Worm (Caenorhabditis elegans) whole organism, L1 larva: ENCODE data around the gene Y27F2A.10.

ENCODE experiments used
- C16A3.4 ChIP-seq: fragments of 150-350 bp; optimal IDR thresholded peaks from 2 replicates; lab custom pipeline; 2014; ENCODE audit warnings: missing biosample characterization, missing genetic modification characterization
- F16B12.6 ChIP-seq: fragments of 150-350 bp; optimal IDR thresholded peaks from 2 replicates; lab custom pipeline; 2014; ENCODE audit warnings: missing biosample characterization, missing genetic modification characterization
- aha-1 ChIP-seq: fragments of 150-350 bp; optimal IDR thresholded peaks from 2 replicates; lab custom pipeline; 2014; ENCODE audit warnings: missing biosample characterization, missing genetic modification characterization
- aly-2 ChIP-seq: fragments of 150-350 bp; optimal IDR thresholded peaks from 2 replicates; lab custom pipeline; 2014; ENCODE audit warnings: missing biosample characterization, missing genetic modification characterization
- blmp-1 ChIP-seq: fragments of 150-350 bp; optimal IDR thresholded peaks from 2 replicates; lab custom pipeline; 2014; ENCODE audit warnings: missing biosample characterization, missing genetic modification characterization
- ceh-82 ChIP-seq, 3 experiments: fragments of 150-350 bp in 1 of 3; sonication (generic microtip) in 2 of 3; optimal IDR thresholded peaks; 2 replicates each; lab custom pipeline; 2014 to 2017; ENCODE audit warnings: missing biosample characterization in 3 of 3, missing genetic modification characterization in 3 of 3
- ceh-88 ChIP-seq: fragments of 200-800 bp; sonication (Bioruptor generic); IDR thresholded peaks from 2 replicates; pipeline ENCODE4 v1.3.6; 2022; ENCODE audit warnings: missing genetic modification characterization, missing compliant biosample characterization
- ceh-90 ChIP-seq: sonication (generic microtip); optimal IDR thresholded peaks from 2 replicates; lab custom pipeline; 2016; ENCODE audit warnings: missing genetic modification characterization, missing compliant biosample characterization
- ces-1 ChIP-seq: fragments of 150-350 bp; optimal IDR thresholded peaks from 2 replicates; lab custom pipeline; 2014; ENCODE audit warnings: missing biosample characterization, missing genetic modification reagents, missing genetic modification characterization
- dsc-1 ChIP-seq: sonication (generic microtip); optimal IDR thresholded peaks from 2 replicates; lab custom pipeline; 2016; ENCODE audit warnings: mild to moderate bottlenecking, missing genetic modification characterization, missing compliant biosample characterization
- efl-3 ChIP-seq: fragments of 200-800 bp; sonication (Bioruptor generic); optimal IDR thresholded peaks from 2 replicates; lab custom pipeline; 2018; ENCODE audit warnings: mild to moderate bottlenecking, missing genetic modification characterization, missing compliant biosample characterization
- egl-27 ChIP-seq, 2 experiments: fragments of 150-350 bp in 1 of 2; sonication (generic microtip); optimal IDR thresholded peaks; 3 replicates each; lab custom pipeline; 2017 to 2018; ENCODE audit warnings: missing biosample characterization in 2 of 2, missing genetic modification characterization in 2 of 2, missing genetic modification reagents in 2 of 2
- elt-3 ChIP-seq, 6 experiments: fragments of 150-350 bp in 1 of 6; sonication (generic microtip); optimal IDR thresholded peaks; 2 replicates each; lab custom pipeline; 2017 to 2018; ENCODE audit warnings: missing biosample characterization in 6 of 6, missing genetic modification characterization in 6 of 6, inconsistent platforms in 1 of 6
- ets-5 ChIP-seq: fragments of 200-800 bp; sonication (Bioruptor generic); IDR thresholded peaks from 2 replicates; pipeline ENCODE4 v1.3.6; 2022; ENCODE audit warnings: missing genetic modification characterization, missing compliant biosample characterization
- fkh-4 ChIP-seq: sonication (generic microtip); optimal IDR thresholded peaks from 2 replicates; lab custom pipeline; 2016; ENCODE audit warnings: missing compliant biosample characterization, missing genetic modification characterization, borderline replicate concordance
- fkh-8 ChIP-seq: sonication (generic microtip); optimal IDR thresholded peaks from 2 replicates; lab custom pipeline; 2016; ENCODE audit warnings: mild to moderate bottlenecking, missing genetic modification characterization, missing compliant biosample characterization
- grh-1 ChIP-seq: fragments of 200-800 bp; sonication (Bioruptor generic); IDR thresholded peaks from 2 replicates; pipeline ENCODE4 v1.3.6; 2022; ENCODE audit warnings: missing genetic modification reagents, missing genetic modification characterization, missing compliant biosample characterization
- hlh-17 ChIP-seq: fragments of 200-800 bp; sonication (Bioruptor generic); optimal IDR thresholded peaks from 2 replicates; lab custom pipeline; 2018; ENCODE audit warnings: missing genetic modification characterization, mild to moderate bottlenecking, missing compliant biosample characterization, moderate library complexity, borderline replicate concordance
- hlh-4 ChIP-seq: sonication (generic microtip); optimal IDR thresholded peaks from 2 replicates; lab custom pipeline; 2016; ENCODE audit warnings: mild to moderate bottlenecking, missing genetic modification characterization, missing compliant biosample characterization
- jun-1 ChIP-seq: fragments of 150-350 bp; optimal IDR thresholded peaks from 2 replicates; lab custom pipeline; 2014; ENCODE audit warnings: missing biosample characterization, missing genetic modification reagents, missing genetic modification characterization
- lin-13 ChIP-seq: fragments of 150-350 bp; optimal IDR thresholded peaks from 2 replicates; lab custom pipeline; 2014; ENCODE audit warnings: missing biosample characterization, missing genetic modification reagents, missing genetic modification characterization
- mep-1 ChIP-seq: fragments of 150-350 bp; optimal IDR thresholded peaks from 2 replicates; lab custom pipeline; 2014; ENCODE audit warnings: missing biosample characterization, missing genetic modification characterization
- nhr-11 ChIP-seq: fragments of 150-350 bp; optimal IDR thresholded peaks from 2 replicates; lab custom pipeline; 2014; ENCODE audit warnings: missing biosample characterization, missing genetic modification characterization
- nhr-12 ChIP-seq: sonication (generic microtip); optimal IDR thresholded peaks from 2 replicates; lab custom pipeline; 2017; ENCODE audit warnings: missing biosample characterization, missing genetic modification characterization
- nhr-28 ChIP-seq: fragments of 150-350 bp; optimal IDR thresholded peaks from 2 replicates; lab custom pipeline; 2014; ENCODE audit warnings: missing biosample characterization, missing genetic modification characterization
- nhr-47 ChIP-seq: sonication (generic microtip); optimal IDR thresholded peaks from 2 replicates; lab custom pipeline; 2016; ENCODE audit warnings: mild to moderate bottlenecking, missing genetic modification characterization, moderate library complexity, missing compliant biosample characterization
- nhr-71 ChIP-seq: sonication (generic microtip); optimal IDR thresholded peaks from 2 replicates; lab custom pipeline; 2016; ENCODE audit warnings: mild to moderate bottlenecking, missing genetic modification characterization, moderate library complexity, missing compliant biosample characterization
- pag-3 ChIP-seq: sonication (generic microtip); optimal IDR thresholded peaks from 2 replicates; lab custom pipeline; 2017; ENCODE audit warnings: missing genetic modification characterization, mild to moderate bottlenecking, missing compliant biosample characterization, antibody characterized with exemption, borderline replicate concordance; ENCODE audit not compliant: insufficient read depth
- pqm-1 ChIP-seq: sonication (generic microtip); optimal IDR thresholded peaks from 3 replicates; lab custom pipeline; 2017; ENCODE audit warnings: missing biosample characterization, missing genetic modification characterization
- snpc-4 ChIP-seq: fragments of 150-350 bp; optimal IDR thresholded peaks from 2 replicates; lab custom pipeline; 2014; ENCODE audit warnings: missing biosample characterization, missing genetic modification characterization
- tbx-2 ChIP-seq: sonication (generic microtip); optimal IDR thresholded peaks from 2 replicates; lab custom pipeline; 2016; ENCODE audit warnings: missing genetic modification characterization, missing compliant biosample characterization
- tlp-1 ChIP-seq: fragments of 150-350 bp; optimal IDR thresholded peaks from 2 replicates; lab custom pipeline; 2014; ENCODE audit warnings: missing biosample characterization, missing genetic modification characterization
- unc-130 ChIP-seq: fragments of 150-350 bp; optimal IDR thresholded peaks from 2 replicates; lab custom pipeline; 2017; ENCODE audit warnings: missing biosample characterization, missing genetic modification characterization, inconsistent platforms
- unc-86 ChIP-seq: sonication (generic microtip); optimal IDR thresholded peaks from 2 replicates; lab custom pipeline; 2016; ENCODE audit warnings: missing genetic modification characterization, missing compliant biosample characterization
- vab-15 ChIP-seq: sonication (generic microtip); optimal IDR thresholded peaks from 2 replicates; lab custom pipeline; 2017; ENCODE audit warnings: missing genotype, mild to moderate bottlenecking, missing genetic modification characterization, missing compliant biosample characterization
- zip-4 ChIP-seq: fragments of 200-800 bp; sonication (Bioruptor generic); optimal IDR thresholded peaks from 2 replicates; lab custom pipeline; 2018; ENCODE audit warnings: mild to moderate bottlenecking, missing genetic modification characterization, moderate library complexity, missing compliant biosample characterization

The Y27F2A.10 gene

ce11 chrII:3158985-3159384 lies 13.1 kb downstream of the Y27F2A.10 start, which contains the start of gene sri-34:
TSS of gene sri-34 (minus strand) at chrII:3159085.
- no peak for TF ChIP-seq ets-5
- no peak for TF ChIP-seq aly-2
- no peak for TF ChIP-seq fkh-4 (tag; lab: Kevin White, UChicago)

ce11 chrII:3156749-3157148 lies 15.3 kb downstream of the Y27F2A.10 start, which contains the start of gene sri-33:
TSS of gene sri-33 (minus strand) at chrII:3156849.
- no peak for TF ChIP-seq grh-1 (GFP tag; lab: Robert Waterston, UW)
- peak; percentile 57 for TF ChIP-seq fkh-8 (tag; lab: Kevin White, UChicago)
- TF ChIP-seq, all 84 proteins: peak for 1

ce11 chrII:3154383-3154782 lies 17.7 kb downstream of the Y27F2A.10 start, which contains the start of gene sri-32:
TSS of gene sri-32 (minus strand) at chrII:3154483.
- no peak for TF ChIP-seq unc-130 (tag; lab: Kevin White, UChicago)
- no peak for TF ChIP-seq vab-15 (tag; lab: Kevin White, UChicago)
- no peak for TF ChIP-seq tlp-1 (tag; lab: Kevin White, UChicago)
- TF ChIP-seq nhr-11, result no peak
- no peak for TF ChIP-seq C16A3.4 (tag; lab: Kevin White, UChicago)
- TF ChIP-seq snpc-4 (tag; lab: Kevin White, UChicago), result no peak
- TF ChIP-seq hlh-17 (GFP tag; lab: Kevin White, UChicago), result no peak
- no peak for TF ChIP-seq dsc-1 (tag; lab: Kevin White, UChicago)
- no peak for TF ChIP-seq unc-86
- TF ChIP-seq pqm-1 (tag; lab: Kevin White, UChicago), result no peak
- TF ChIP-seq aha-1, result no peak
- no peak for TF ChIP-seq elt-3 (tag; optimal IDR thresholded peaks at IDR 0.05; lab: Kevin White, UChicago)
- TF ChIP-seq efl-3 (GFP tag; lab: Kevin White, UChicago), result no peak
- no peak for TF ChIP-seq egl-27 (tag; optimal IDR thresholded peaks at IDR 0.05; lab: Kevin White, UChicago)
- no peak for TF ChIP-seq nhr-12 (tag; lab: Kevin White, UChicago)

- TF ChIP-seq nhr-47 (tag; lab: Kevin White, UChicago) (no peak), unc-86 (no peak), F16B12.6 (no peak), nhr-12 (tag; lab: Kevin White, UChicago) (no peak), elt-3 (tag; optimal IDR thresholded peaks at IDR 0.05; lab: Kevin White, UChicago) (no peak), mep-1 (tag; lab: Kevin White, UChicago) (no peak), C16A3.4 (tag; lab: Kevin White, UChicago) (no peak), tbx-2 (tag; lab: Kevin White, UChicago) (no peak)
- TF ChIP-seq, all 84 proteins: peak for 0
Observed at ce11 chrII:3151615-3152014, 20.5 kb downstream of the Y27F2A.10 start, which contains the start of the genes T10D4.14 and T10D4.19. TSS of gene T10D4.14 (minus strand) at chrII:3151715. TSS of gene T10D4.19 (plus strand) at chrII:3151918.

- TF ChIP-seq F16B12.6 (no peak), ceh-82 (tag; optimal IDR thresholded peaks at IDR 0.05; lab: Kevin White, UChicago) (no peak), lin-13 (GFP tag; lab: Kevin White, UChicago) (no peak), grh-1 (GFP tag; lab: Robert Waterston, UW) (no peak), hlh-4 (tag; lab: Kevin White, UChicago) (no peak), ceh-90 (tag; lab: Kevin White, UChicago) (no peak), pqm-1 (tag; lab: Kevin White, UChicago) (no peak), jun-1 (tag; lab: Kevin White, UChicago) (no peak), nhr-12 (tag; lab: Kevin White, UChicago) (no peak), unc-86 (no peak), nhr-71 (tag; lab: Kevin White, UChicago) (no peak), snpc-4 (tag; lab: Kevin White, UChicago) (no peak), pag-3 (tag; lab: Kevin White, UChicago) (no peak), fkh-4 (tag; lab: Kevin White, UChicago) (no peak), ceh-88 (GFP tag; lab: Robert Waterston, UW) (no peak), nhr-28 (tag; lab: Kevin White, UChicago) (no peak), zip-4 (GFP tag; lab: Kevin White, UChicago) (no peak), ces-1 (GFP tag; lab: Kevin White, UChicago) (no peak), blmp-1 (tag; lab: Kevin White, UChicago) (no peak)
Observed at ce11 chrII:3149521-3150190, 22.4 kb downstream of the Y27F2A.10 start, which contains the start of the genes T10D4.11 and T10D4.1. TSS of gene T10D4.11 (minus strand) at chrII:3149621. TSS of gene T10D4.1 (plus strand) at chrII:3150140.
